Worm (Caenorhabditis elegans) whole organism, early embryonic: ENCODE measurements around the gene pll-1.

Experiments
- B0310.2 ChIP-seq: sonication (generic microtip); optimal IDR thresholded peaks from 2 replicates; lab custom pipeline; 2016; ENCODE audit warnings: mild to moderate bottlenecking, missing genetic modification characterization, missing compliant biosample characterization
- F13C5.2 ChIP-seq: sonication (generic microtip); optimal IDR thresholded peaks from 2 replicates; lab custom pipeline; 2017; ENCODE audit warnings: mild to moderate bottlenecking, missing genetic modification characterization, inconsistent platforms, missing compliant biosample characterization
- aly-1 ChIP-seq: sonication (generic microtip); optimal IDR thresholded peaks from 2 replicates; lab custom pipeline; 2016; ENCODE audit warnings: missing genetic modification characterization, missing compliant biosample characterization
- ama-1 ChIP-seq: fragments of 150-350 bp; optimal IDR thresholded peaks from 2 replicates; lab custom pipeline; 2014
- ceh-13 ChIP-seq: fragments of 200-800 bp; sonication (Bioruptor generic); optimal IDR thresholded peaks from 2 replicates; lab custom pipeline; 2018; ENCODE audit warnings: mild to moderate bottlenecking, missing genetic modification characterization, missing compliant biosample characterization
- ceh-36 ChIP-seq: sonication (generic microtip); optimal IDR thresholded peaks from 2 replicates; lab custom pipeline; 2016; ENCODE audit warnings: missing genetic modification characterization, inconsistent platforms, missing compliant biosample characterization
- ets-7 ChIP-seq: sonication (generic microtip); optimal IDR thresholded peaks from 2 replicates; lab custom pipeline; 2016; ENCODE audit warnings: missing genotype, missing genetic modification characterization, missing compliant biosample characterization
- flt-1 ChIP-seq: fragments of 200-800 bp; sonication (Bioruptor generic); IDR thresholded peaks from 2 replicates; pipeline ENCODE4 v1.3.6; 2022; ENCODE audit warnings: missing genetic modification characterization, missing compliant biosample characterization
- hmbx-1 ChIP-seq: sonication (generic microtip); optimal IDR thresholded peaks from 2 replicates; lab custom pipeline; 2016; ENCODE audit warnings: mild to moderate bottlenecking, missing genetic modification characterization, missing compliant biosample characterization
- hmg-4 ChIP-seq: fragments of 200-800 bp; sonication (Bioruptor generic); optimal IDR thresholded peaks from 2 replicates; lab custom pipeline; 2018; ENCODE audit warnings: mild to moderate bottlenecking, missing genetic modification characterization, missing compliant biosample characterization
- hnd-1 ChIP-seq: sonication (generic microtip); optimal IDR thresholded peaks from 2 replicates; lab custom pipeline; 2016; ENCODE audit warnings: missing genetic modification characterization, missing compliant biosample characterization
- pes-1 ChIP-seq: fragments of 200-800 bp; sonication (Bioruptor generic); IDR thresholded peaks from 2 replicates; pipeline ENCODE4 v1.3.6; 2022; ENCODE audit warnings: missing genetic modification reagents, missing genetic modification characterization, missing compliant biosample characterization
- scrt-1 ChIP-seq: fragments of 200-800 bp; sonication (Bioruptor generic); IDR thresholded peaks from 2 replicates; pipeline ENCODE4 v1.3.6; 2022; ENCODE audit warnings: missing genetic modification characterization, missing compliant biosample characterization
- sea-1 ChIP-seq: fragments of 200-800 bp; sonication (Bioruptor generic); conservative IDR thresholded peaks from 2 replicates; pipeline ENCODE4 v1.3.6; 2022; ENCODE audit warnings: missing genetic modification characterization, missing compliant biosample characterization
- tbx-11 ChIP-seq: fragments of 200-800 bp; sonication (Bioruptor generic); IDR thresholded peaks from 2 replicates; pipeline ENCODE4 v1.3.6; 2022; ENCODE audit warnings: missing genetic modification characterization, missing compliant biosample characterization
- tbx-37 ChIP-seq: fragments of 200-800 bp; sonication (Bioruptor generic); conservative IDR thresholded peaks from 2 replicates; pipeline ENCODE4 v1.3.6; 2022; ENCODE audit warnings: missing genetic modification reagents, missing genetic modification characterization, missing compliant biosample characterization
- tra-4 ChIP-seq: sonication (generic microtip); optimal IDR thresholded peaks from 2 replicates; lab custom pipeline; 2017; ENCODE audit warnings: missing genetic modification characterization, missing compliant biosample characterization

The pll-1 gene

ce11 chrIII:358106-358505, 7.6 kb upstream of the pll-1 start:
- TF ChIP-seq hnd-1 (tag; lab: Kevin White, UChicago) = no peak
- no peak for TF ChIP-seq scrt-1
- no peak for TF ChIP-seq ama-1 (lab: Kevin White, UChicago)
- no peak for TF ChIP-seq F13C5.2 (tag; lab: Kevin White, UChicago)
- no peak for TF ChIP-seq tbx-11 (GFP tag; lab: Robert Waterston, UW)
- TF ChIP-seq pes-1 = no peak
- TF ChIP-seq hmg-4 (GFP tag; lab: Kevin White, UChicago) = no peak
- TF ChIP-seq sea-1 (GFP tag; lab: Robert Waterston, UW) = no peak
- no peak for TF ChIP-seq B0310.2 (tag; lab: Kevin White, UChicago)
- no peak for TF ChIP-seq ceh-36 (tag; lab: Kevin White, UChicago)
- TF ChIP-seq ets-7 (tag; lab: Kevin White, UChicago) = no peak
- no peak for TF ChIP-seq flt-1 (GFP tag; lab: Robert Waterston, UW)
- TF ChIP-seq tbx-37 = no peak
- TF ChIP-seq aly-1 (tag; lab: Kevin White, UChicago) = no peak
- no peak for TF ChIP-seq hmbx-1 (tag; lab: Kevin White, UChicago)
- TF ChIP-seq ceh-13 = no peak
- TF ChIP-seq tra-4 = no peak

DNA sequence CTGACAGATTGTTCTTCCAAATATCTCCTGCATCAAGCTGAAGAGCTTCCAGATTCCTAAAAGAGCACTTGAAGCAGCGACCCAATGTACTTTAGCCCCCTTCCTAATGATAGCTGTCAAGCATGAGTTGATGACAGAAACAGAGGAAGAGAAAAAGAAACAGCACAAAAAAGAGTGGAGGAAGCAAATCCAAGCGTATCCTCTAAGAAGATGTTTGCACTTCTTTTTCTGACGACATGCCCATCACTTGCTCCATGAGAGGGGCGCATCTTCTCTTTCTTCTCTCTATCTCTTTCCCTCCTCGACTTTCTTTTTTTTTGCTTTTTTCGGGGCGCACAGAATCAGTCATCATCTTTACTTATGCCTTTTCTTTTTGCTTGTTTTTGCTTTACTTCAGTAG, 5.4 kb upstream of the pll-1 start:
- TF ChIP-seq pes-1 (no peak), F13C5.2 (tag; lab: Kevin White, UChicago) (no peak), hmg-4 (GFP tag; lab: Kevin White, UChicago) (no peak)

- TF ChIP-seq ets-7 (tag; lab: Kevin White, UChicago) (no peak), hmbx-1 (tag; lab: Kevin White, UChicago) (no peak)
These were observed 15.4 kb downstream of the pll-1 start, which contains the start of gene gsto-3 for ce11 chrIII:381198-381597. gsto-3 (minus strand) TSS chrIII:381298.

ce11 chrIII:382470-382869, 16.7 kb downstream of the pll-1 start, which contains the start of gene K10F12.7:
K10F12.7 (minus strand) TSS chrIII:382570.
- TF ChIP-seq B0310.2 (tag; lab: Kevin White, UChicago) (no peak), tbx-37 (no peak), scrt-1 (no peak), aly-1 (tag; lab: Kevin White, UChicago) (no peak), ceh-13 (no peak), flt-1 (GFP tag; lab: Robert Waterston, UW) (no peak)

DNA sequence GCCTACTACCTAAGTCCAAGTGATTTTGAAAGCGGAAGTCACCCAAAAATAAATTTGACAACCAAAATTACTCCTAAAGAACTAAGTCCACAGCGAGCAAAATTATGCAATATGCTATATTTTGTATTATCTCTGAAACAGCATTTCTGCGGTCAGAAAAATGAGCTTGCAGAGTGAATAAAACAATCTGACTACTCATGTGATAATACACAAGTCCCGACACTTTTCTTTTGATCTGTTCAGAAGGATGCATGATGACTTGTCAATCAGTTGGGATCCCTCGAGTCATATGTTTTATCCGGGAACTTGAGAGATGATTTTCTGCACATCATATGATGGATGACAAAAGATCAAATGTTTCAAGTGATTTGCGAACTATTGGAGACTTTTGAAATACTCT, 19.3 kb downstream of the pll-1 start:
- TF ChIP-seq scrt-1 = no peak
- no peak for TF ChIP-seq hmbx-1 (tag; lab: Kevin White, UChicago)
- no peak for TF ChIP-seq aly-1 (tag; lab: Kevin White, UChicago)
- no peak for TF ChIP-seq tbx-11 (GFP tag; lab: Robert Waterston, UW)
- no peak for TF ChIP-seq F13C5.2 (tag; lab: Kevin White, UChicago)
- no peak for TF ChIP-seq ets-7 (tag; lab: Kevin White, UChicago)

ce11 chrIII:400898-401297, 35.1 kb downstream of the pll-1 start:
- TF ChIP-seq tbx-11 (GFP tag; lab: Robert Waterston, UW) (no peak), B0310.2 (tag; lab: Kevin White, UChicago) (no peak), scrt-1 (no peak), flt-1 (GFP tag; lab: Robert Waterston, UW) (no peak), ceh-36 (tag; lab: Kevin White, UChicago) (no peak), aly-1 (tag; lab: Kevin White, UChicago) (no peak), ama-1 (lab: Kevin White, UChicago) (no peak), ceh-13 (no peak), hmg-4 (GFP tag; lab: Kevin White, UChicago) (no peak), hmbx-1 (tag; lab: Kevin White, UChicago) (no peak), hnd-1 (tag; lab: Kevin White, UChicago) (no peak), tra-4 (no peak), pes-1 (no peak)

- no peak for TF ChIP-seq pes-1
- no peak for TF ChIP-seq aly-1 (tag; lab: Kevin White, UChicago)
- TF ChIP-seq F13C5.2 (tag; lab: Kevin White, UChicago) = no peak
- TF ChIP-seq hmg-4 (GFP tag; lab: Kevin White, UChicago) = no peak
- TF ChIP-seq ama-1 (lab: Kevin White, UChicago) = no peak
- TF ChIP-seq tbx-11 (GFP tag; lab: Robert Waterston, UW) = no peak
- no peak for TF ChIP-seq hnd-1 (tag; lab: Kevin White, UChicago)
- no peak for TF ChIP-seq tbx-37
- no peak for TF ChIP-seq B0310.2 (tag; lab: Kevin White, UChicago)
- no peak for TF ChIP-seq hmbx-1 (tag; lab: Kevin White, UChicago)
- no peak for TF ChIP-seq ceh-36 (tag; lab: Kevin White, UChicago)
- TF ChIP-seq scrt-1 = no peak
- no peak for TF ChIP-seq tra-4
- no peak for TF ChIP-seq ceh-13
- no peak for TF ChIP-seq ets-7 (tag; lab: Kevin White, UChicago)
These were observed 36.5 kb downstream of the pll-1 start, which contains the start of the genes Y55B1BL.1 and Y55B1BL.2 for ce11 chrIII:402168-402813. Y55B1BL.1 (plus strand) TSS chrIII:402384. Y55B1BL.2 (plus strand) TSS chrIII:402763.

DNA sequence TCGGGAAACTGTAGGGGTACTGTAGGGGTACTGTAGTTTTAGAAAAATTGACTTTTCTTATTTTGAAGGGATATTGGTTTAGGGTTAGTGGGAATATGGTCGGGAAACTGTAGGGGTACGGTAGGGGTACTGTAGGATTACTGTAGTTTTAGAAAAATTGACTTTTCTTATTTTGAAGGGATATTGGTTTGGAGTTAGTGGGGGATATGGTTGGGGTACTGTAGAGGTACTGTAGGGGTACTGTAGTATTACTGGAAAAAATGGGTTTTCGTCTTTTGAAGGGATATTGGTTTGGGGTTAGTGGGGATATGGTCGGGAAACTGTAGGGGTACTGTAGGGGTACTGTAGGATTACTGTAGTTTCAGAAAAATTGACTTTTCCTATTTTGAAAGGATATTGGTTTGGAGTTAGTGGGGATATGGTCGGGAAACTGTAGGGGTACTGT, 49.6 kb downstream of the pll-1 start:
- TF ChIP-seq sea-1 (GFP tag; lab: Robert Waterston, UW) = peak; percentile 85
- 0 out of 2 replicates have a peak, but pooled peaks have one; percentile 14 for TF ChIP-seq tbx-37
- peak; percentile 68 for TF ChIP-seq pes-1
- peak; percentile 62 for TF ChIP-seq flt-1 (GFP tag; lab: Robert Waterston, UW)
- peak; percentile 80 for TF ChIP-seq scrt-1
- peak; percentile 81 for TF ChIP-seq tbx-11 (GFP tag; lab: Robert Waterston, UW)
